Comparison of ENCODE assay signal across 4 fruit fly cellular contexts in genomic region chrX:8210632-8211031, dm6.
TF ChIP-seq lines count a peak whose summit lies in the region.

No protein-coding gene starts in this region.

- TF ChIP-seq CTCF in S2 (optimal IDR thresholded peaks at IDR 0.05; lab: Kevin White, UChicago) = peak; percentile 77 to 79
- TF ChIP-seq CTCF in whole organism, embryonic (GFP tag; optimal IDR thresholded peaks at IDR 0.05; lab: Kevin White, UChicago) = no peak

TF ChIP-seq in whole organism, embryonic, 481 proteins besides CTCF, POLR2A, EP300 and RAD21 (continues in another document):
- no peak for TF ChIP-seq NFAT (GFP tag; IDR thresholded peaks at IDR 0.05; lab: Robert Waterston, UW)
- no peak for TF ChIP-seq CG31224 (GFP tag; IDR thresholded peaks at IDR 0.05; lab: Robert Waterston, UW)
- TF ChIP-seq CG11093 (GFP tag; IDR thresholded peaks at IDR 0.05; lab: Robert Waterston, UW) = no peak
- TF ChIP-seq CkIIα-i1 (GFP tag; IDR thresholded peaks at IDR 0.05; lab: Robert Waterston, UW) = no peak
- peak; percentile 39 for TF ChIP-seq cg (GFP tag; optimal IDR thresholded peaks at IDR 0.05; lab: Kevin White, UChicago)
- 0 out of 3 replicates have a peak, but pooled peaks have one; percentile 36 for TF ChIP-seq CG16813 (GFP tag; IDR thresholded peaks at IDR 0.05; lab: Robert Waterston, UW; ENCODE audit: partially characterized antibody)
- no peak for TF ChIP-seq B-H1 (GFP tag; IDR thresholded peaks at IDR 0.05; lab: Robert Waterston, UW)
- TF ChIP-seq CG4820 (GFP tag; optimal IDR thresholded peaks at IDR 0.05; lab: Kevin White, UChicago) = no peak
- TF ChIP-seq MESR4 (GFP tag; optimal IDR thresholded peaks at IDR 0.05; lab: Kevin White, UChicago) = no peak
- TF ChIP-seq CG6791 (GFP tag; IDR thresholded peaks at IDR 0.05; lab: Robert Waterston, UW; ENCODE audit: partially characterized antibody) = no peak
- no peak for TF ChIP-seq knrl (GFP tag; IDR thresholded peaks at IDR 0.05; lab: Robert Waterston, UW; ENCODE audit: partially characterized antibody)
- no peak for TF ChIP-seq Sry-δ (GFP tag; optimal IDR thresholded peaks at IDR 0.05; lab: Kevin White, UChicago)
- no peak for TF ChIP-seq ssp (GFP tag; IDR thresholded peaks at IDR 0.05; lab: Robert Waterston, UW)
- no peak for TF ChIP-seq CG30403 (GFP tag; optimal IDR thresholded peaks at IDR 0.05; lab: Kevin White, UChicago)
- TF ChIP-seq sens (GFP tag; lab: Kevin White, UChicago) = peak; percentile 50
- TF ChIP-seq org-1 (GFP tag; optimal IDR thresholded peaks at IDR 0.05; lab: Kevin White, UChicago) = no peak
- no peak for TF ChIP-seq Aef1 (GFP tag; IDR thresholded peaks at IDR 0.05; lab: Robert Waterston, UW)
- no peak for TF ChIP-seq Lpt (GFP tag; optimal IDR thresholded peaks at IDR 0.05; lab: Kevin White, UChicago)
- TF ChIP-seq CG6813 (GFP tag; optimal IDR thresholded peaks at IDR 0.05; lab: Kevin White, UChicago) = no peak
- TF ChIP-seq insv (GFP tag; optimal IDR thresholded peaks at IDR 0.05; lab: Kevin White, UChicago) = no peak
- no peak for TF ChIP-seq CG4282 (GFP tag; optimal IDR thresholded peaks at IDR 0.05; lab: Kevin White, UChicago)
- TF ChIP-seq CG12744 (GFP tag; optimal IDR thresholded peaks at IDR 0.05; lab: Kevin White, UChicago) = no peak
- TF ChIP-seq CG11695 (GFP tag; IDR thresholded peaks at IDR 0.05; lab: Robert Waterston, UW) = no peak
- TF ChIP-seq al (GFP tag; IDR thresholded peaks at IDR 0.05; lab: Robert Waterston, UW) = no peak
- TF ChIP-seq CG9797 (GFP tag; optimal IDR thresholded peaks at IDR 0.05; lab: Kevin White, UChicago) = no peak
- TF ChIP-seq lola (GFP tag; optimal IDR thresholded peaks at IDR 0.05; lab: Kevin White, UChicago) = no peak
- no peak for TF ChIP-seq CG6683 (GFP tag; optimal IDR thresholded peaks at IDR 0.05; lab: Kevin White, UChicago)
- no peak for TF ChIP-seq grau (tag; optimal IDR thresholded peaks at IDR 0.05; lab: Kevin White, UChicago)
- no peak for TF ChIP-seq chn (GFP tag; optimal IDR thresholded peaks at IDR 0.05; lab: Kevin White, UChicago)
- TF ChIP-seq Opbp (GFP tag; IDR thresholded peaks at IDR 0.05; lab: Robert Waterston, UW; ENCODE audit: partially characterized antibody) = no peak
- no peak for TF ChIP-seq CG7786 (GFP tag; optimal IDR thresholded peaks at IDR 0.05; lab: Kevin White, UChicago)

TF ChIP-seq in whole organism, prepupa, 60 proteins besides CTCF, POLR2A, EP300 and RAD21:
- no peak for TF ChIP-seq lz (GFP tag; optimal IDR thresholded peaks at IDR 0.05; lab: Kevin White, UChicago)
- TF ChIP-seq Sox102F (GFP tag; optimal IDR thresholded peaks at IDR 0.05; lab: Kevin White, UChicago) = no peak
- TF ChIP-seq Eip78C (GFP tag; lab: Kevin White, UChicago) = peak; percentile 9
- no peak for TF ChIP-seq salr (GFP tag; optimal IDR thresholded peaks at IDR 0.05; lab: Kevin White, UChicago)
- no peak for TF ChIP-seq CG3919 (GFP tag; optimal IDR thresholded peaks at IDR 0.05; lab: Kevin White, UChicago)
- peak; percentile 23 for TF ChIP-seq fkh (GFP tag; optimal IDR thresholded peaks at IDR 0.05; lab: Kevin White, UChicago)
- no peak for TF ChIP-seq net (GFP tag; optimal IDR thresholded peaks at IDR 0.05; lab: Kevin White, UChicago)
- TF ChIP-seq CG8119 (GFP tag; IDR thresholded peaks at IDR 0.05; lab: Robert Waterston, UW) = no peak
- no peak for TF ChIP-seq OdsH (GFP tag; optimal IDR thresholded peaks at IDR 0.05; lab: Kevin White, UChicago)
- TF ChIP-seq CG6163 (GFP tag; IDR thresholded peaks at IDR 0.05; lab: Robert Waterston, UW) = peak; percentile 7; the same call in 1 of the 3 replicates

TF ChIP-seq in whole organism, wandering third instar larva, 38 proteins besides CTCF, POLR2A, EP300 and RAD21:
- TF ChIP-seq HLH106 (tag; optimal IDR thresholded peaks at IDR 0.05; lab: Kevin White, UChicago) = no peak
- TF ChIP-seq N (GFP tag; optimal IDR thresholded peaks at IDR 0.05; lab: Kevin White, UChicago) = no peak
- peak; percentile 85 for TF ChIP-seq Myc (optimal IDR thresholded peaks at IDR 0.05; lab: Kevin White, UChicago)
- no peak for TF ChIP-seq sv (GFP tag; optimal IDR thresholded peaks at IDR 0.05; lab: Kevin White, UChicago)
- TF ChIP-seq Hr78 (GFP tag; optimal IDR thresholded peaks at IDR 0.05; lab: Kevin White, UChicago) = no peak
- TF ChIP-seq OdsH (GFP tag; optimal IDR thresholded peaks at IDR 0.05; lab: Kevin White, UChicago) = no peak
- no peak for TF ChIP-seq h (GFP tag; optimal IDR thresholded peaks at IDR 0.05; lab: Kevin White, UChicago)
